Fruit fly (Drosophila melanogaster) whole organism, wandering third instar larva: ENCODE measurements around the gene Creld.

ENCODE experiments used
- Abd-B ChIP-seq: fragments of >200 bp; optimal IDR thresholded peaks from 2 replicates; lab custom pipeline; 2017; ENCODE audit warnings: missing biosample characterization, missing genetic modification characterization
- CG32264 ChIP-seq: fragments of 200-800 bp; sonication (Bioruptor generic); optimal IDR thresholded peaks from 2 replicates; lab custom pipeline; 2016; ENCODE audit warnings: missing biosample characterization, missing genetic modification characterization
- CG9705 ChIP-seq: fragments of 200-800 bp; sonication (Bioruptor generic); optimal IDR thresholded peaks from 2 replicates; lab custom pipeline; 2018; ENCODE audit warnings: missing biosample characterization, mild to moderate bottlenecking, missing genetic modification characterization
- CrebA ChIP-seq: fragments of 200-800 bp; sonication (Bioruptor generic); optimal IDR thresholded peaks from 2 replicates; lab custom pipeline; 2016; ENCODE audit warnings: missing biosample characterization, mild to moderate bottlenecking, missing genetic modification characterization, borderline replicate concordance
- Dfd ChIP-seq: fragments of >200 bp; optimal IDR thresholded peaks from 2 replicates; lab custom pipeline; 2017; ENCODE audit warnings: missing biosample characterization, missing genetic modification characterization
- Dif ChIP-seq: fragments of 200-275, 200-300 bp; sonication (Bioruptor generic); optimal IDR thresholded peaks from 2 replicates; lab custom pipeline; 2018; ENCODE audit warnings: missing biosample characterization, missing genetic modification characterization; ENCODE audit not compliant: partially characterized antibody
- GATAd ChIP-seq: sonication (Bioruptor generic); optimal IDR thresholded peaks from 2 replicates; lab custom pipeline; 2016; ENCODE audit warnings: missing biosample characterization, missing genetic modification characterization
- HLH106 ChIP-seq: fragments of 200-800 bp; optimal IDR thresholded peaks from 3 replicates; lab custom pipeline; 2019; ENCODE audit warnings: missing biosample characterization, mild to moderate bottlenecking, missing genetic modification characterization, moderate library complexity
- Hnf4 ChIP-seq: fragments of 200-800 bp; sonication (Bioruptor generic); optimal IDR thresholded peaks from 2 replicates; lab custom pipeline; 2016; ENCODE audit warnings: missing biosample characterization, mild to moderate bottlenecking, missing genetic modification characterization
- Hr78 ChIP-seq: fragments of >200 bp; optimal IDR thresholded peaks from 2 replicates; lab custom pipeline; 2017; ENCODE audit warnings: missing biosample characterization, missing genetic modification characterization
- Hr83 ChIP-seq: fragments of 200-300 bp; sonication (Bioruptor generic); optimal IDR thresholded peaks from 2 replicates; lab custom pipeline; 2016; ENCODE audit warnings: missing biosample characterization, mild to moderate bottlenecking, missing genetic modification characterization, moderate library complexity; ENCODE audit not compliant: poor library complexity, severe bottlenecking
- Jra ChIP-seq: sonication (Bioruptor generic); optimal IDR thresholded peaks from 2 replicates; lab custom pipeline; 2016; ENCODE audit warnings: missing biosample characterization, missing genetic modification characterization
- Mio ChIP-seq: sonication (Bioruptor generic); optimal IDR thresholded peaks from 2 replicates; lab custom pipeline; 2016; ENCODE audit warnings: missing biosample characterization, missing genetic modification characterization
- Myc ChIP-seq: fragments of >200 bp; optimal IDR thresholded peaks from 2 replicates; lab custom pipeline; 2017
- N ChIP-seq: fragments of >200 bp; optimal IDR thresholded peaks from 2 replicates; lab custom pipeline; 2018; ENCODE audit warnings: missing biosample characterization, missing external identifiers, missing genetic modification characterization
- OdsH ChIP-seq: fragments of 200-800 bp; sonication (Bioruptor generic); optimal IDR thresholded peaks from 2 replicates; lab custom pipeline; 2016; ENCODE audit warnings: missing biosample characterization, mild to moderate bottlenecking, missing genetic modification characterization
- Rel ChIP-seq, 2 experiments: fragments of 200-800 bp; sonication (Bioruptor generic) in 1 of 2; optimal IDR thresholded peaks; 2 replicates in 1 of 2; 3 replicates in 1 of 2; lab custom pipeline; 2016 to 2019; ENCODE audit warnings: mild to moderate bottlenecking in 2 of 2, missing biosample characterization in 2 of 2, missing genetic modification characterization in 2 of 2, moderate library complexity in 1 of 2
- Sp1 ChIP-seq: fragments of 200-800 bp; sonication (Bioruptor generic); optimal IDR thresholded peaks from 3 replicates; lab custom pipeline; 2019; ENCODE audit warnings: missing biosample characterization, mild to moderate bottlenecking, missing genetic modification characterization, moderate library complexity
- Vsx2 ChIP-seq: fragments of 200-300, 225-300 bp; sonication (Bioruptor generic); optimal IDR thresholded peaks from 2 replicates; lab custom pipeline; 2018; ENCODE audit warnings: missing biosample characterization, missing genetic modification characterization; ENCODE audit not compliant: partially characterized antibody
- br ChIP-seq: fragments of 200-800 bp; sonication (Bioruptor generic); optimal IDR thresholded peaks from 2 replicates; lab custom pipeline; 2016; ENCODE audit warnings: missing biosample characterization, missing genetic modification characterization
- brk ChIP-seq: fragments of 200-800 bp; sonication (Bioruptor generic); optimal IDR thresholded peaks from 2 replicates; lab custom pipeline; 2016; ENCODE audit warnings: missing biosample characterization, mild to moderate bottlenecking, missing genetic modification characterization
- dl ChIP-seq, 2 experiments: fragments of 175-275, 200-275 bp in 1 of 2; fragments of 200-275 bp in 1 of 2; sonication (Bioruptor generic); optimal IDR thresholded peaks; lab custom pipeline; 2018; ENCODE audit warnings: mild to moderate bottlenecking in 2 of 2, missing biosample characterization in 2 of 2, missing genetic modification characterization in 2 of 2, moderate library complexity in 2 of 2; ENCODE audit not compliant: partially characterized antibody in 2 of 2, insufficient read depth in 1 of 2
- dmrt93B ChIP-seq: fragments of 200-800 bp; sonication (Bioruptor generic); optimal IDR thresholded peaks from 2 replicates; lab custom pipeline; 2018; ENCODE audit warnings: missing biosample characterization, mild to moderate bottlenecking, missing genetic modification characterization
- dsf ChIP-seq: sonication (Bioruptor generic); optimal IDR thresholded peaks from 2 replicates; lab custom pipeline; 2016; ENCODE audit warnings: missing biosample characterization, missing genetic modification characterization, borderline replicate concordance
- ey ChIP-seq: fragments of 200-800 bp; sonication (Bioruptor generic); optimal IDR thresholded peaks from 2 replicates; lab custom pipeline; 2016; ENCODE audit warnings: missing biosample characterization, missing genetic modification characterization
- foxo ChIP-seq, 2 experiments: fragments of 200-800 bp; sonication (Bioruptor generic); optimal IDR thresholded peaks; 2 replicates in 1 of 2; 3 replicates in 1 of 2; lab custom pipeline; 2016 to 2017; ENCODE audit warnings: missing biosample characterization in 2 of 2, missing genetic modification characterization in 2 of 2
- fru ChIP-seq: fragments of 200-800 bp; sonication (Bioruptor generic); optimal IDR thresholded peaks from 3 replicates; lab custom pipeline; 2016; ENCODE audit warnings: missing biosample characterization, mild to moderate bottlenecking, missing genetic modification characterization
- h ChIP-seq: fragments of 200-800 bp; sonication (Bioruptor generic); optimal IDR thresholded peaks from 3 replicates; lab custom pipeline; 2016; ENCODE audit warnings: missing biosample characterization, mild to moderate bottlenecking, missing genetic modification characterization
- jim ChIP-seq: fragments of 175-275, 200-325 bp; sonication (Bioruptor generic); optimal IDR thresholded peaks from 2 replicates; lab custom pipeline; 2016; ENCODE audit warnings: missing biosample characterization, mild to moderate bottlenecking, missing genetic modification characterization
- lola ChIP-seq: fragments of >200 bp; optimal IDR thresholded peaks from 2 replicates; lab custom pipeline; 2017; ENCODE audit warnings: missing biosample characterization, missing genetic modification characterization
- pan ChIP-seq: fragments of >200 bp; optimal IDR thresholded peaks from 2 replicates; lab custom pipeline; 2017
- psq ChIP-seq: fragments of 200-800 bp; sonication (Bioruptor generic); optimal IDR thresholded peaks from 3 replicates; lab custom pipeline; 2017; ENCODE audit warnings: missing biosample characterization, mild to moderate bottlenecking, missing genetic modification characterization, moderate library complexity
- rgr ChIP-seq: fragments of 200-800 bp; sonication (Bioruptor generic); optimal IDR thresholded peaks from 3 replicates; lab custom pipeline; 2016; ENCODE audit warnings: missing biosample characterization, mild to moderate bottlenecking, missing genetic modification characterization
- sage ChIP-seq: fragments of 200-800 bp; sonication (Bioruptor generic); optimal IDR thresholded peaks from 2 replicates; lab custom pipeline; 2016; ENCODE audit warnings: missing biosample characterization, mild to moderate bottlenecking, missing genetic modification characterization
- sv ChIP-seq: fragments of 200-800 bp; sonication (Bioruptor generic); optimal IDR thresholded peaks from 3 replicates; lab custom pipeline; 2016; ENCODE audit warnings: missing biosample characterization, missing genetic modification characterization
- tai ChIP-seq: sonication (Bioruptor generic); optimal IDR thresholded peaks from 2 replicates; lab custom pipeline; 2016; ENCODE audit warnings: missing biosample characterization, missing genetic modification characterization
- usp ChIP-seq: fragments of >200 bp; optimal IDR thresholded peaks from 2 replicates; lab custom pipeline; 2017; ENCODE audit warnings: missing biosample characterization, missing genetic modification characterization
- woc ChIP-seq: sonication (Bioruptor generic); optimal IDR thresholded peaks from 2 replicates; lab custom pipeline; 2016; ENCODE audit warnings: missing biosample characterization, mild to moderate bottlenecking, missing genetic modification characterization

Gene Creld

DNA sequence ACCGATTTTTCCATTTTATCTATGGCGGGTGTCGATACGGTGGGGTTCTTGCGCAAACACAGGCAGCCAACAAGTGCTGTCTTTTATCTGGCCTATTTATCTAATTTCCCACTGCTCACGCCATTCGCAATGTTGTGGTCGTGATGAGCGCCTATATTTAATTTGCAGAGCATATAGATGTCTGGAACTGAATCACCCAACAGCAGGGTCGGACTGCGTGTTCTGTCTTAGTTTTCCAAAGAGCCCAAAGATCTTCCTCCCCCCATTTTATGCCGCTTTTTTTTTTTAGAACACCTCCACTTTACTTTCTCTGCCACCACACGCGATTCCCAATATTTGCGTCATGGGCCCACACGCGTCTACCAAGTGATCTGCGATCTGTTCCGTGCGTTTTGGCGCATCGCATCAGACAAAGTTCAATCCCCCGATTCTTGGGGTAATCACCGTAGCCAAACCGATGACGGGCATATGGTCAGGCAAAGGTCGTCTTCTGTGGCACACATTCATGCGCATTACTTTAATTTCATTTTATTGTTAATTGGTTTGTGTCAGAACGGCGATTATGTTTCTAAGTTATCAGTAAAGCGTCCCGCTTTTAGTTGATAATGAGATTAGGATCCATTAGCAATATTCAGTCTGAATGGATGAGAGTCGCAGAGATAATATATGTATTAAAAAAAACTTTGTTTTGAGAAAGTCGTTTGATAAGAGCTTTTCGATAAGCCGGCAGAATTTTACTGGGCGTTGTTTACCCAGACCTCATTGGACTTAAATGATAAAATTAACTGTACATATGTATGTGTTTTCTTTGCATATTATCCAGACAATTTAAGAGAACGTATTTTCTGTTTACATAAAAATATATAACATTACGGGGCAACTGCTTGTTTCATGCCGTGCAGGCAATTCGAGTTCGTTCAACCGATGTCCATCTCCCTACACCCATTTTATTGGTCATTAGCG is 34.8 kb downstream of the Creld start:
- TF ChIP-seq Hr78 (GFP tag; lab: Kevin White, UChicago) (no peak), CG9705 (GFP tag; lab: Kevin White, UChicago) (peak; percentile 5), fru (GFP tag; lab: Kevin White, UChicago) (no peak), brk (GFP tag; lab: Kevin White, UChicago) (peak; percentile 29), Abd-B (GFP tag; lab: Kevin White, UChicago) (no peak), OdsH (GFP tag; lab: Kevin White, UChicago) (peak; percentile 36), usp (GFP tag; lab: Kevin White, UChicago) (no peak), Jra (GFP tag; lab: Kevin White, UChicago) (no peak), dl (GFP tag; optimal IDR thresholded peaks at IDR 0.05; lab: Kevin White, UChicago; ENCODE audit: insufficient read depth in 1 of 2, partially characterized antibody in 2 of 2) (no peak), HLH106 (no peak), woc (GFP tag; lab: Kevin White, UChicago) (no peak), rgr (peak; percentile 16), CrebA (GFP tag; lab: Kevin White, UChicago) (no peak), ey (no peak), sv (GFP tag; lab: Kevin White, UChicago) (no peak), dsf (GFP tag; lab: Kevin White, UChicago) (no peak), GATAd (GFP tag; lab: Kevin White, UChicago) (no peak), Dif (GFP tag; lab: Kevin White, UChicago) (no peak), foxo (GFP tag; optimal IDR thresholded peaks at IDR 0.05; lab: Kevin White, UChicago) (no peak), Rel (GFP tag; optimal IDR thresholded peaks at IDR 0.05; lab: Kevin White, UChicago) (peak; percentile 7), Rel (tag; optimal IDR thresholded peaks at IDR 0.05; lab: Kevin White, UChicago) (peak; percentile 94), psq (GFP tag; lab: Kevin White, UChicago) (no peak), sage (GFP tag; lab: Kevin White, UChicago) (peak; percentile 29), Myc (lab: Kevin White, UChicago) (no peak), br (GFP tag; lab: Kevin White, UChicago) (peak; percentile 18), h (peak; percentile 14), Vsx2 (GFP tag; lab: Kevin White, UChicago) (no peak), Mio (GFP tag; lab: Kevin White, UChicago) (no peak), dmrt93B (no peak), lola (no peak), Hr83 (GFP tag; lab: Kevin White, UChicago) (peak; percentile 19), pan (lab: Kevin White, UChicago) (no peak), tai (GFP tag; lab: Kevin White, UChicago) (peak; percentile 69), Sp1 (peak; percentile 55), Dfd (GFP tag; lab: Kevin White, UChicago) (no peak), CG32264 (GFP tag; lab: Kevin White, UChicago) (no peak), Hnf4 (GFP tag; lab: Kevin White, UChicago) (peak; percentile 23), jim (no peak), N (no peak)

DNA sequence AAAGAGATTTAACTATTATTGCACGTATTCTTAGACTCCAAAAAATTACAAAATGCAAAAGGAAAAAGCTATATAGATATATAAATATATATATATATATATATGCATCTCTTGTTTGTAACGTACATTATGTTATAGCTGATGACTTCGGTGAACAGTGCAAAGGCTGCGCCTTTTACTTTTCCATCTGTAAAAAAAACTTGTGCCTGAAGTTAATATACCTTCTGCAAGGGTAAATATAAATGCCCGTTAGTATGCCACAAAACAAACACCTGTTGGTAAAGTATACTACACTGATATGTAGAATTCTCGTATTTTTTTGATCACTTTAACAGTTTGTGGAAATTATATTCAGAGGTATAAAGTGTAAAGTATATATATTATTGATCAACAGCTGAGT is 35.9 kb downstream of the Creld start:
- TF ChIP-seq Hr78 (GFP tag; lab: Kevin White, UChicago) (no peak), lola (no peak), jim (no peak), woc (GFP tag; lab: Kevin White, UChicago) (no peak), dmrt93B (no peak), N (peak; percentile 2), Dfd (GFP tag; lab: Kevin White, UChicago) (no peak), brk (GFP tag; lab: Kevin White, UChicago) (no peak), br (GFP tag; lab: Kevin White, UChicago) (no peak), HLH106 (peak; percentile 1), fru (GFP tag; lab: Kevin White, UChicago) (no peak), Myc (lab: Kevin White, UChicago) (peak; percentile 16), h (no peak), rgr (no peak), foxo (GFP tag; optimal IDR thresholded peaks at IDR 0.05; lab: Kevin White, UChicago) (no peak), Jra (GFP tag; lab: Kevin White, UChicago) (no peak), usp (GFP tag; lab: Kevin White, UChicago) (no peak), Mio (GFP tag; lab: Kevin White, UChicago) (no peak), tai (GFP tag; lab: Kevin White, UChicago) (no peak), ey (no peak), sage (GFP tag; lab: Kevin White, UChicago) (no peak), Sp1 (no peak), OdsH (GFP tag; lab: Kevin White, UChicago) (no peak), pan (lab: Kevin White, UChicago) (no peak), CrebA (GFP tag; lab: Kevin White, UChicago) (no peak), Dif (GFP tag; lab: Kevin White, UChicago) (no peak), GATAd (GFP tag; lab: Kevin White, UChicago) (no peak)
